Worm (Caenorhabditis elegans) whole organism, L3 larva: ENCODE measurements around the gene clec-83.

Experiments
- ZK546.5 ChIP-seq: sonication (generic microtip); optimal IDR thresholded peaks from 2 replicates; lab custom pipeline; 2017; ENCODE audit warnings: missing biosample characterization, missing genetic modification characterization
- ama-1 ChIP-seq: fragments of 150-350 bp; optimal IDR thresholded peaks from 2 replicates; lab custom pipeline; 2018
- egl-27 ChIP-seq: sonication (generic microtip); optimal IDR thresholded peaks from 4 replicates; lab custom pipeline; 2017; ENCODE audit warnings: missing biosample characterization, missing genetic modification reagents, missing genetic modification characterization
- elt-2 ChIP-seq: sonication (generic microtip); optimal IDR thresholded peaks from 2 replicates; lab custom pipeline; 2016; ENCODE audit warnings: missing genetic modification reagents, mild to moderate bottlenecking, missing genetic modification characterization, missing compliant biosample characterization
- fos-1 ChIP-seq: fragments of 150-350 bp; optimal IDR thresholded peaks from 2 replicates; lab custom pipeline; 2014; ENCODE audit warnings: missing biosample characterization, missing genetic modification characterization
- nhr-11 ChIP-seq: fragments of 150-350 bp; optimal IDR thresholded peaks from 2 replicates; lab custom pipeline; 2014; ENCODE audit warnings: missing biosample characterization, missing genetic modification characterization
- nhr-23 ChIP-seq: fragments of 150-350 bp; optimal IDR thresholded peaks from 2 replicates; lab custom pipeline; 2014; ENCODE audit warnings: missing biosample characterization, missing genetic modification reagents, missing genetic modification characterization
- pqm-1 ChIP-seq: fragments of 150-350 bp; optimal IDR thresholded peaks from 2 replicates; lab custom pipeline; 2017; ENCODE audit warnings: missing biosample characterization, missing genetic modification characterization, inconsistent platforms
- zag-1 ChIP-seq: fragments of 150-350 bp; optimal IDR thresholded peaks from 2 replicates; lab custom pipeline; 2014; ENCODE audit warnings: missing biosample characterization, missing genetic modification characterization

ce11 chrIV:2850586-2850985 is 9.3 kb upstream of the clec-83 start, which contains the start of gene clec-85:
- TF ChIP-seq zag-1 (tag; lab: Kevin White, UChicago) (no peak), nhr-11 (tag; lab: Kevin White, UChicago) (no peak), fos-1 (tag; lab: Kevin White, UChicago) (no peak), ZK546.5 (tag; lab: Kevin White, UChicago) (no peak), egl-27 (no peak), ama-1 (lab: Kevin White, UChicago) (no peak), elt-2 (tag; lab: Kevin White, UChicago) (no peak), nhr-23 (no peak), pqm-1 (tag; lab: Kevin White, UChicago) (no peak)
